Worm (Caenorhabditis elegans): ENCODE measurements around the gene Y110A2AL.5.

The Y110A2AL.5 gene

ce11 chrII:2831173-2831572, 33.2 kb upstream of the Y110A2AL.5 start, which contains the start of gene K12H6.6:
TSS of gene K12H6.6 (minus strand) at chrII:2831233.
- TF ChIP-seq C34F6.9 (tag; optimal IDR thresholded peaks at IDR 0.05) (peak; percentile 14), aly-2 (tag; optimal IDR thresholded peaks at IDR 0.05) (no peak), nhr-23 (tag; optimal IDR thresholded peaks at IDR 0.05) (no peak)

ce11 chrII:2832098-2832497, 32.2 kb upstream of the Y110A2AL.5 start:
- TF ChIP-seq gmeb-1 (tag; optimal IDR thresholded peaks at IDR 0.05) (peak; percentile 14), sma-9 (GFP tag; optimal IDR thresholded peaks at IDR 0.05) (peak; percentile 54), sma-9 (tag; optimal IDR thresholded peaks at IDR 0.05) (no peak), fos-1 (tag; optimal IDR thresholded peaks at IDR 0.05) (peak; percentile 9), crh-2 (tag; optimal IDR thresholded peaks at IDR 0.05) (peak; percentile 24), C34F6.9 (tag; optimal IDR thresholded peaks at IDR 0.05) (peak; percentile 46), lsy-2 (tag; optimal IDR thresholded peaks at IDR 0.05) (peak in 1 of 2 experiments; percentile 54), dmd-4 (tag; optimal IDR thresholded peaks at IDR 0.05) (no peak), nhr-23 (tag; optimal IDR thresholded peaks at IDR 0.05) (no peak), F13H6.1 (tag; optimal IDR thresholded peaks at IDR 0.05) (peak; percentile 22), blmp-1 (tag; optimal IDR thresholded peaks at IDR 0.05; ENCODE audit: insufficient read depth) (no peak), nhr-129 (tag; optimal IDR thresholded peaks at IDR 0.05) (peak; percentile 58), unc-55 (GFP tag; optimal IDR thresholded peaks at IDR 0.05) (peak; percentile 34)

- TF ChIP-seq snpc-4 (tag; optimal IDR thresholded peaks at IDR 0.05) = no peak
- no peak for TF ChIP-seq nhr-21 (tag; optimal IDR thresholded peaks at IDR 0.05)
- no peak for TF ChIP-seq peb-1 (tag; optimal IDR thresholded peaks at IDR 0.05)
- TF ChIP-seq nhr-12 (tag; optimal IDR thresholded peaks at IDR 0.05) = no peak
- no peak for TF ChIP-seq sma-9 (GFP tag; optimal IDR thresholded peaks at IDR 0.05)
- no peak for TF ChIP-seq sma-9 (tag; optimal IDR thresholded peaks at IDR 0.05)
- no peak for TF ChIP-seq lin-39 (tag; optimal IDR thresholded peaks at IDR 0.05)
- no peak for TF ChIP-seq alr-1 (tag; optimal IDR thresholded peaks at IDR 0.05)
- no peak for TF ChIP-seq C34F6.9 (tag; optimal IDR thresholded peaks at IDR 0.05)
- TF ChIP-seq nhr-129 (tag; optimal IDR thresholded peaks at IDR 0.05) = no peak
- no peak for TF ChIP-seq zag-1 (tag; optimal IDR thresholded peaks at IDR 0.05)
- no peak for TF ChIP-seq lsy-2 (tag; optimal IDR thresholded peaks at IDR 0.05)
- TF ChIP-seq mab-5 (tag; optimal IDR thresholded peaks at IDR 0.05) = no peak
- no peak for TF ChIP-seq ZK546.5 (tag; optimal IDR thresholded peaks at IDR 0.05)
- no peak for TF ChIP-seq ztf-1 (GFP tag; conservative IDR thresholded peaks at IDR 0.05)
- no peak for TF ChIP-seq F13H6.1 (tag; optimal IDR thresholded peaks at IDR 0.05)
- no peak for TF ChIP-seq ama-1 (optimal IDR thresholded peaks at IDR 0.05)
- no peak for TF ChIP-seq ztf-4 (tag; optimal IDR thresholded peaks at IDR 0.05)
- TF ChIP-seq crh-2 (tag; optimal IDR thresholded peaks at IDR 0.05) = no peak
- no peak for TF ChIP-seq fos-1 (tag; optimal IDR thresholded peaks at IDR 0.05)
Measured at ce11 chrII:2832539-2832938, 31.8 kb upstream of the Y110A2AL.5 start.

- TF ChIP-seq snpc-4 (tag; optimal IDR thresholded peaks at IDR 0.05) (no peak), sma-9 (GFP tag; optimal IDR thresholded peaks at IDR 0.05) (peak; percentile 11), sma-9 (tag; optimal IDR thresholded peaks at IDR 0.05) (no peak), F13H6.1 (tag; optimal IDR thresholded peaks at IDR 0.05) (no peak), mdl-1 (tag; optimal IDR thresholded peaks at IDR 0.05) (no peak), R02D3.7 (tag; optimal IDR thresholded peaks at IDR 0.05) (no peak), unc-62 (GFP tag; optimal IDR thresholded peaks at IDR 0.05) (no peak), fos-1 (tag; optimal IDR thresholded peaks at IDR 0.05) (peak; percentile 87), ceh-16 (tag; optimal IDR thresholded peaks at IDR 0.05) (no peak), skn-1 (tag; optimal IDR thresholded peaks at IDR 0.05) (peak; percentile 51), nhr-25 (tag; optimal IDR thresholded peaks at IDR 0.05) (no peak)
Measured at ce11 chrII:2834105-2834504, 30.2 kb upstream of the Y110A2AL.5 start.

- TF ChIP-seq snpc-4 (tag; optimal IDR thresholded peaks at IDR 0.05) (no peak), sem-4 (tag; optimal IDR thresholded peaks at IDR 0.05) (no peak), ztf-11 (tag; optimal IDR thresholded peaks at IDR 0.05) (no peak), fos-1 (tag; optimal IDR thresholded peaks at IDR 0.05) (no peak), nhr-237 (tag; optimal IDR thresholded peaks at IDR 0.05) (no peak), ceh-82 (tag; optimal IDR thresholded peaks at IDR 0.05) (no peak), zag-1 (tag; optimal IDR thresholded peaks at IDR 0.05) (no peak), blmp-1 (tag; optimal IDR thresholded peaks at IDR 0.05; ENCODE audit: insufficient read depth) (no peak)
Measured at ce11 chrII:2836853-2837252, 27.5 kb upstream of the Y110A2AL.5 start, which contains the start of gene K12H6.7. TSS of gene K12H6.7 (minus strand) at chrII:2836953.

All from whole organism, L2 larva.